Fruit fly (Drosophila melanogaster) whole organism, embryonic: ENCODE results near the gene CG12589.
A peak's percentile ranks its signal among the peaks of the same experiment; 100 is the strongest.

Experiments
- Awh ChIP-seq: fragments of 200-800 bp; sonication (Bioruptor generic); IDR thresholded peaks from 2 replicates; pipeline ENCODE4, ENCODE4 v1.3.6; 2022; ENCODE audit warnings: missing biosample characterization, missing genetic modification characterization
- Bteb2 ChIP-seq: fragments of 200-800 bp; sonication (Bioruptor generic); optimal IDR thresholded peaks from 2 replicates; lab custom pipeline; 2016; ENCODE audit warnings: missing biosample characterization, missing genetic modification characterization
- CG10209 ChIP-seq: fragments of 200-800 bp; sonication (Bioruptor generic); optimal IDR thresholded peaks from 3 replicates; lab custom pipeline; 2017; ENCODE audit warnings: missing biosample characterization, mild to moderate bottlenecking, missing genetic modification characterization, missing genetic modification reagents
- CG10979 ChIP-seq: fragments of 200-800 bp; sonication (Bioruptor generic); optimal IDR thresholded peaks from 2 replicates; lab custom pipeline; 2018; ENCODE audit warnings: missing biosample characterization, mild to moderate bottlenecking, missing genetic modification characterization, moderate library complexity
- CG11695 ChIP-seq: fragments of 200-800 bp; sonication (Bioruptor generic); IDR thresholded peaks from 3 replicates; pipeline ENCODE4 v1.3.6; 2022; ENCODE audit warnings: missing biosample characterization, missing genetic modification characterization
- CG11696 ChIP-seq: fragments of 200-800 bp; sonication (Bioruptor generic); IDR thresholded peaks from 2 replicates; pipeline ENCODE4 v1.3.6; 2022; ENCODE audit warnings: missing biosample characterization, missing genetic modification characterization
- CG11723 ChIP-seq: fragments of 200-800 bp; sonication (Bioruptor generic); optimal IDR thresholded peaks from 2 replicates; lab custom pipeline; 2017; ENCODE audit warnings: missing biosample characterization, mild to moderate bottlenecking, missing genetic modification characterization
- CG12071 ChIP-seq: fragments of 200-800 bp; sonication (Bioruptor generic); optimal IDR thresholded peaks from 3 replicates; lab custom pipeline; 2018; ENCODE audit warnings: missing biosample characterization, mild to moderate bottlenecking, missing genetic modification characterization
- CG12391 ChIP-seq: fragments of 200-800 bp; sonication (Bioruptor generic); optimal IDR thresholded peaks from 3 replicates; lab custom pipeline; 2018; ENCODE audit warnings: missing biosample characterization, mild to moderate bottlenecking, missing genetic modification characterization, moderate library complexity
- CG15011 ChIP-seq: fragments of 200-800 bp; sonication (Bioruptor generic); optimal IDR thresholded peaks from 3 replicates; lab custom pipeline; 2018; ENCODE audit warnings: missing biosample characterization, mild to moderate bottlenecking, missing genetic modification characterization
- CG18262 ChIP-seq: fragments of 200-800 bp; optimal IDR thresholded peaks from 3 replicates; lab custom pipeline; 2019; ENCODE audit warnings: missing biosample characterization, mild to moderate bottlenecking, missing genetic modification characterization, moderate library complexity
- CG32772 ChIP-seq: fragments of 200-800 bp; sonication (Bioruptor generic); IDR thresholded peaks from 2 replicates; pipeline ENCODE4 v1.3.6; 2022; ENCODE audit warnings: missing biosample characterization, missing genetic modification characterization
- CG3407 ChIP-seq: fragments of 200-800 bp; sonication (Bioruptor generic); optimal IDR thresholded peaks from 2 replicates; lab custom pipeline; 2018; ENCODE audit warnings: missing biosample characterization, mild to moderate bottlenecking, missing genetic modification characterization
- CG4707 ChIP-seq: fragments of 200-800 bp; sonication (Bioruptor generic); optimal IDR thresholded peaks from 2 replicates; lab custom pipeline; 2018; ENCODE audit warnings: missing biosample characterization, mild to moderate bottlenecking, missing genetic modification characterization, moderate library complexity
- CG4730 ChIP-seq: fragments of 200-800 bp; sonication (Bioruptor generic); IDR thresholded peaks from 2 replicates; pipeline ENCODE4 v1.3.6; 2022; ENCODE audit warnings: missing biosample characterization, missing genetic modification characterization
- CG5245 ChIP-seq: fragments of 200-800 bp; sonication (Bioruptor generic); optimal IDR thresholded peaks from 3 replicates; lab custom pipeline; 2016; ENCODE audit warnings: missing biosample characterization, missing genetic modification characterization
- CG6854 ChIP-seq: fragments of 200-800 bp; sonication (Bioruptor generic); optimal IDR thresholded peaks from 3 replicates; lab custom pipeline; 2017; ENCODE audit warnings: missing biosample characterization, mild to moderate bottlenecking, missing genetic modification characterization
- CG9932 ChIP-seq: fragments of 200-800 bp; sonication (Bioruptor generic); IDR thresholded peaks from 2 replicates; pipeline ENCODE4 v1.3.6; 2022; ENCODE audit warnings: missing biosample characterization, missing genetic modification characterization
- Camta ChIP-seq: fragments of 200-800 bp; sonication (Bioruptor generic); optimal IDR thresholded peaks from 2 replicates; lab custom pipeline; 2016; ENCODE audit warnings: missing biosample characterization, missing genetic modification characterization
- Dll ChIP-seq: fragments of 200-800 bp; sonication (Bioruptor generic); IDR thresholded peaks from 4 replicates; pipeline ENCODE4 v1.3.6; 2022; ENCODE audit warnings: missing biosample characterization, missing genetic modification characterization; ENCODE audit not compliant: partially characterized antibody
- Fer1 ChIP-seq: fragments of 200-800 bp; sonication (Bioruptor generic); optimal IDR thresholded peaks from 2 replicates; lab custom pipeline; 2017; ENCODE audit warnings: missing biosample characterization, mild to moderate bottlenecking, missing genetic modification characterization
- Lpt ChIP-seq: fragments of >200 bp; optimal IDR thresholded peaks from 2 replicates; lab custom pipeline; 2018; ENCODE audit warnings: missing biosample characterization, missing genetic modification characterization
- MTF-1 ChIP-seq: fragments of 200-800 bp; sonication (Bioruptor generic); optimal IDR thresholded peaks from 2 replicates; lab custom pipeline; 2018; ENCODE audit warnings: missing biosample characterization, mild to moderate bottlenecking, missing genetic modification characterization, borderline replicate concordance
- Mrtf ChIP-seq: fragments of 200-800 bp; sonication (Bioruptor generic); IDR thresholded peaks from 3 replicates; pipeline ENCODE4 v1.3.6; 2022; ENCODE audit warnings: missing biosample characterization, missing genetic modification characterization
- Myb ChIP-seq: fragments of 200-800 bp; sonication (Bioruptor generic); optimal IDR thresholded peaks from 2 replicates; lab custom pipeline; 2016; ENCODE audit warnings: missing biosample characterization, missing genetic modification characterization
- Nf-YA ChIP-seq: fragments of 200-800 bp; sonication (Bioruptor generic); IDR thresholded peaks from 2 replicates; pipeline ENCODE4 v1.3.6; 2022; ENCODE audit warnings: missing biosample characterization, missing genetic modification characterization
- Oaz ChIP-seq: fragments of 200-800 bp; sonication (Bioruptor generic); IDR thresholded peaks from 2 replicates; pipeline ENCODE4 v1.3.6; 2022; ENCODE audit warnings: missing biosample characterization, missing genetic modification characterization
- Ravus ChIP-seq: fragments of 200-800 bp; sonication (Bioruptor generic); IDR thresholded peaks from 2 replicates; pipeline ENCODE4 v1.3.6; 2022; ENCODE audit warnings: missing biosample characterization, missing genetic modification characterization
- Rx ChIP-seq: fragments of 200-800 bp; sonication (Bioruptor generic); IDR thresholded peaks from 2 replicates; pipeline ENCODE4 v1.3.6; 2022; ENCODE audit warnings: missing biosample characterization, missing genetic modification characterization
- Sox102F ChIP-seq: fragments of 200-800 bp; sonication (Bioruptor generic); optimal IDR thresholded peaks from 2 replicates; lab custom pipeline; 2018; ENCODE audit warnings: missing biosample characterization, mild to moderate bottlenecking, missing genetic modification characterization, moderate library complexity
- Tbp ChIP-seq: fragments of >200 bp; optimal IDR thresholded peaks from 2 replicates; lab custom pipeline; 2018; ENCODE audit warnings: missing biosample characterization, missing genetic modification characterization
- Vsx1 ChIP-seq: fragments of 200-800 bp; sonication (Bioruptor generic); optimal IDR thresholded peaks from 2 replicates; lab custom pipeline; 2017; ENCODE audit warnings: missing biosample characterization, mild to moderate bottlenecking, missing genetic modification characterization, missing genetic modification reagents
- hbn ChIP-seq: fragments of 200-800 bp; sonication (Bioruptor generic); IDR thresholded peaks from 2 replicates; pipeline ENCODE4 v1.3.6; 2022; ENCODE audit warnings: missing biosample characterization, missing genetic modification characterization; ENCODE audit not compliant: partially characterized antibody
- jing ChIP-seq: fragments of 200-800 bp; sonication (Bioruptor generic); optimal IDR thresholded peaks from 2 replicates; lab custom pipeline; 2018; ENCODE audit warnings: missing biosample characterization, mild to moderate bottlenecking, missing genetic modification characterization
- jumu ChIP-seq: fragments of 200-800 bp; sonication (Bioruptor generic); optimal IDR thresholded peaks from 3 replicates; lab custom pipeline; 2016; ENCODE audit warnings: missing biosample characterization, missing genetic modification characterization
- kay ChIP-seq: fragments of 200-800 bp; sonication (Bioruptor generic); optimal IDR thresholded peaks from 2 replicates; lab custom pipeline; 2016; ENCODE audit warnings: missing biosample characterization, missing genetic modification characterization
- onecut ChIP-seq: fragments of 200-800 bp; sonication (Bioruptor generic); IDR thresholded peaks from 2 replicates; pipeline ENCODE4 v1.3.6; 2022; ENCODE audit warnings: missing biosample characterization, missing genetic modification characterization
- otp ChIP-seq: fragments of 200-800 bp; sonication (Bioruptor generic); IDR thresholded peaks from 3 replicates; pipeline ENCODE4, ENCODE4 v1.3.6; 2022; ENCODE audit warnings: missing biosample characterization, missing genetic modification characterization
- pfk ChIP-seq: fragments of 200-800 bp; sonication (Bioruptor generic); optimal IDR thresholded peaks from 2 replicates; lab custom pipeline; 2018; ENCODE audit warnings: missing biosample characterization, mild to moderate bottlenecking, missing genetic modification characterization, moderate library complexity
- pita ChIP-seq: fragments of 200-800 bp; sonication (Bioruptor generic); optimal IDR thresholded peaks from 2 replicates; lab custom pipeline; 2017; ENCODE audit warnings: missing biosample characterization, mild to moderate bottlenecking, missing genetic modification characterization
- psq ChIP-seq: fragments of 200-800 bp; sonication (Bioruptor generic); optimal IDR thresholded peaks from 2 replicates; lab custom pipeline; 2017; ENCODE audit warnings: missing biosample characterization, missing genetic modification characterization
- pzg ChIP-seq: fragments of 200-800 bp; sonication (Bioruptor generic); optimal IDR thresholded peaks from 3 replicates; lab custom pipeline; 2018; ENCODE audit warnings: missing biosample characterization, mild to moderate bottlenecking, missing genetic modification characterization, moderate library complexity
- ro ChIP-seq: fragments of 200-800 bp; sonication (Bioruptor generic); IDR thresholded peaks from 2 replicates; pipeline ENCODE4 v1.3.6; 2022; ENCODE audit warnings: missing biosample characterization, missing genetic modification characterization
- schlank ChIP-seq: fragments of 200-800 bp; sonication (Bioruptor generic); optimal IDR thresholded peaks from 2 replicates; lab custom pipeline; 2018; ENCODE audit warnings: missing biosample characterization, mild to moderate bottlenecking, missing genetic modification characterization
- sna ChIP-seq: fragments of 200-800 bp; sonication (Bioruptor generic); IDR thresholded peaks from 2 replicates; pipeline ENCODE4 v1.3.6; 2022; ENCODE audit warnings: missing biosample characterization, missing genetic modification characterization; ENCODE audit not compliant: partially characterized antibody
- stwl ChIP-seq: fragments of 200-800 bp; sonication (Bioruptor generic); optimal IDR thresholded peaks from 3 replicates; lab custom pipeline; 2018; ENCODE audit warnings: missing biosample characterization, mild to moderate bottlenecking, missing genetic modification characterization, moderate library complexity
- tap ChIP-seq: fragments of 200-800 bp; optimal IDR thresholded peaks from 3 replicates; lab custom pipeline; 2019; ENCODE audit warnings: missing biosample characterization, mild to moderate bottlenecking, missing genetic modification characterization, moderate library complexity
- tup ChIP-seq: fragments of 200-800 bp; sonication (Bioruptor generic); optimal IDR thresholded peaks from 2 replicates; lab custom pipeline; 2016; ENCODE audit warnings: missing biosample characterization, mild to moderate bottlenecking, missing genetic modification characterization, moderate library complexity
- tx ChIP-seq: fragments of 200-800 bp; sonication (Bioruptor generic); optimal IDR thresholded peaks from 2 replicates; lab custom pipeline; 2016; ENCODE audit warnings: missing biosample characterization, missing genetic modification characterization
- zen ChIP-seq: fragments of 200-800 bp; sonication (Bioruptor generic); optimal IDR thresholded peaks from 3 replicates; lab custom pipeline; 2018; ENCODE audit warnings: missing biosample characterization, mild to moderate bottlenecking, missing genetic modification characterization, moderate library complexity

CG12589 gene

dm6 chr3R:5112814-5113486 lies 25.8 kb downstream of the CG12589 start (continued):
- TF ChIP-seq Ravus (GFP tag; lab: Robert Waterston, UW), result peak; percentile 64
- TF ChIP-seq hbn (GFP tag; lab: Robert Waterston, UW), result no peak
- no peak for TF ChIP-seq CG9932
- TF ChIP-seq jumu (GFP tag; lab: Kevin White, UChicago), result peak; percentile 97
- peak; percentile 98 for TF ChIP-seq CG3407
- TF ChIP-seq MTF-1 (GFP tag; lab: Kevin White, UChicago), result peak; percentile 95
- peak; percentile 100 for TF ChIP-seq CG18262 (tag; lab: Kevin White, UChicago)
- peak; percentile 77 for TF ChIP-seq Fer1 (GFP tag; lab: Kevin White, UChicago)
- TF ChIP-seq CG12071 (GFP tag; lab: Kevin White, UChicago), result peak; percentile 93
- TF ChIP-seq pita (GFP tag; lab: Kevin White, UChicago), result no peak
- peak; percentile 80 for TF ChIP-seq CG15011
- TF ChIP-seq CG11696 (GFP tag; lab: Robert Waterston, UW), result peak; percentile 76
- TF ChIP-seq zen (tag; lab: Kevin White, UChicago), result peak; percentile 99
- TF ChIP-seq stwl (tag; lab: Kevin White, UChicago), result peak; percentile 93
- peak; percentile 44 for TF ChIP-seq schlank (tag; lab: Kevin White, UChicago)
- peak; percentile 97 for TF ChIP-seq tap (tag; lab: Kevin White, UChicago)
- TF ChIP-seq jing, result peak; percentile 97
- TF ChIP-seq Rx (GFP tag; lab: Robert Waterston, UW), result peak; percentile 96
- peak; percentile 50 for TF ChIP-seq CG6854 (GFP tag; lab: Kevin White, UChicago)
- peak; percentile 93 for TF ChIP-seq CG11723
- peak; percentile 90 for TF ChIP-seq ro (GFP tag; lab: Robert Waterston, UW)
- peak; percentile 100 for TF ChIP-seq CG10979 (tag; lab: Kevin White, UChicago)
- peak; percentile 94 for TF ChIP-seq kay (GFP tag; lab: Kevin White, UChicago)
- peak; percentile 97 for TF ChIP-seq Awh (GFP tag; lab: Robert Waterston, UW)
- peak; percentile 89 for TF ChIP-seq CG4730 (GFP tag; lab: Robert Waterston, UW)
- TF ChIP-seq sna (GFP tag; lab: Robert Waterston, UW), result no peak
- no peak for TF ChIP-seq pfk (GFP tag; lab: Kevin White, UChicago)
- peak; percentile 90 for TF ChIP-seq Vsx1 (GFP tag; lab: Kevin White, UChicago)
- TF ChIP-seq pzg (GFP tag; lab: Kevin White, UChicago), result no peak
- TF ChIP-seq Camta (GFP tag; lab: Kevin White, UChicago), result peak; percentile 98
- TF ChIP-seq otp (GFP tag; lab: Robert Waterston, UW), result peak; percentile 98
- peak; percentile 98 for TF ChIP-seq CG5245 (GFP tag; lab: Kevin White, UChicago)
- no peak for TF ChIP-seq Lpt
- TF ChIP-seq Bteb2 (GFP tag; lab: Kevin White, UChicago), result peak; percentile 87
- peak; percentile 83 for TF ChIP-seq Myb
- peak; percentile 90 for TF ChIP-seq CG11695
- peak; percentile 93 for TF ChIP-seq Nf-YA (GFP tag; lab: Robert Waterston, UW)
- peak; percentile 97 for TF ChIP-seq psq (GFP tag; lab: Kevin White, UChicago)
- peak; percentile 99 for TF ChIP-seq Sox102F (GFP tag; lab: Kevin White, UChicago)
- no peak for TF ChIP-seq Tbp (GFP tag; lab: Kevin White, UChicago)
- TF ChIP-seq CG32772 (GFP tag; lab: Robert Waterston, UW), result peak; percentile 96
- TF ChIP-seq CG10209 (GFP tag; lab: Kevin White, UChicago), result peak; percentile 97
- TF ChIP-seq Dll (GFP tag; lab: Robert Waterston, UW), result no peak
- TF ChIP-seq CG12391, result peak; percentile 99
- peak; percentile 93 for TF ChIP-seq tup (GFP tag; lab: Kevin White, UChicago)
- TF ChIP-seq onecut (GFP tag; lab: Robert Waterston, UW), result peak; percentile 94
- TF ChIP-seq Oaz, result peak; percentile 53; the same call in 1 of the 2 replicates
- peak; percentile 97 for TF ChIP-seq CG4707 (GFP tag; lab: Kevin White, UChicago)
- TF ChIP-seq tx, result peak; percentile 95
- TF ChIP-seq Mrtf, result peak; percentile 87
